Fruit fly (Drosophila melanogaster): ENCODE results near the gene Eig71Ef.

The Eig71Ef gene

dm6 chr3L:15690711-15691591 is 33.8 kb upstream of the Eig71Ef start:
- TF ChIP-seq CG8478 (optimal IDR thresholded peaks at IDR 0.05): no peak
- TF ChIP-seq CTCF (optimal IDR thresholded peaks at IDR 0.05): no peak

- TF ChIP-seq CG8478 (optimal IDR thresholded peaks at IDR 0.05) (no peak), CTCF (optimal IDR thresholded peaks at IDR 0.05) (no peak)
These were observed 32.3 kb upstream of the Eig71Ef start for dm6 chr3L:15689518-15689917.

- TF ChIP-seq CG8478 (optimal IDR thresholded peaks at IDR 0.05) (no peak), CTCF (optimal IDR thresholded peaks at IDR 0.05) (no peak)
These were observed 30.6 kb upstream of the Eig71Ef start, which contains the start of gene CG34452 for dm6 chr3L:15687802-15688201. Gene CG34452, minus strand, starts transcription at chr3L:15687902.

- TF ChIP-seq CTCF (optimal IDR thresholded peaks at IDR 0.05) (no peak), CG8478 (optimal IDR thresholded peaks at IDR 0.05) (no peak)
These were observed 26.8 kb upstream of the Eig71Ef start for dm6 chr3L:15684017-15684416.

- TF ChIP-seq CG8478 (optimal IDR thresholded peaks at IDR 0.05) (no peak), CTCF (optimal IDR thresholded peaks at IDR 0.05) (no peak)
These were observed 26.2 kb upstream of the Eig71Ef start, which contains the start of the genes CG7579 and Pgant8 for dm6 chr3L:15683345-15683922. Gene CG7579, minus strand, starts transcription at chr3L:15683445. Gene Pgant8, plus strand, starts transcription at chr3L:15683872.

dm6 chr3L:15679420-15679819 is 22.2 kb upstream of the Eig71Ef start, which contains the start of gene CG7304:
Gene CG7304, plus strand, starts transcription at chr3L:15679720.
- TF ChIP-seq CTCF (optimal IDR thresholded peaks at IDR 0.05) (no peak), CG8478 (optimal IDR thresholded peaks at IDR 0.05) (no peak)

dm6 chr3L:15678284-15678683 is 21.1 kb upstream of the Eig71Ef start:
- TF ChIP-seq CG8478 (optimal IDR thresholded peaks at IDR 0.05) (no peak), CTCF (optimal IDR thresholded peaks at IDR 0.05) (no peak)

dm6 chr3L:15677662-15678061 is 20.5 kb upstream of the Eig71Ef start:
- TF ChIP-seq CG8478 (optimal IDR thresholded peaks at IDR 0.05) (no peak), CTCF (optimal IDR thresholded peaks at IDR 0.05) (no peak)

dm6 chr3L:15675111-15675510 is 17.9 kb upstream of the Eig71Ef start:
- no peak for TF ChIP-seq CG8478 (optimal IDR thresholded peaks at IDR 0.05)
- no peak for TF ChIP-seq CTCF (optimal IDR thresholded peaks at IDR 0.05)

- TF ChIP-seq CTCF (optimal IDR thresholded peaks at IDR 0.05): no peak
- TF ChIP-seq CG8478 (optimal IDR thresholded peaks at IDR 0.05): no peak
These were observed 15.6 kb upstream of the Eig71Ef start for dm6 chr3L:15672800-15673199.

dm6 chr3L:15670455-15670854 is 13.3 kb upstream of the Eig71Ef start:
- TF ChIP-seq CG8478 (optimal IDR thresholded peaks at IDR 0.05) (no peak), CTCF (optimal IDR thresholded peaks at IDR 0.05) (no peak)

dm6 chr3L:15669939-15670338 is 12.7 kb upstream of the Eig71Ef start:
- TF ChIP-seq CTCF (optimal IDR thresholded peaks at IDR 0.05): no peak
- TF ChIP-seq CG8478 (optimal IDR thresholded peaks at IDR 0.05): no peak

dm6 chr3L:15665741-15666140 is 8.6 kb upstream of the Eig71Ef start:
- TF ChIP-seq CG8478 (optimal IDR thresholded peaks at IDR 0.05) (no peak), CTCF (optimal IDR thresholded peaks at IDR 0.05) (no peak)

dm6 chr3L:15664199-15664794 is 7.1 kb upstream of the Eig71Ef start:
- no peak for TF ChIP-seq CG8478 (optimal IDR thresholded peaks at IDR 0.05)
- no peak for TF ChIP-seq CTCF (optimal IDR thresholded peaks at IDR 0.05)

- TF ChIP-seq CTCF (optimal IDR thresholded peaks at IDR 0.05) (no peak), CG8478 (optimal IDR thresholded peaks at IDR 0.05) (no peak)
These were observed 5.3 kb upstream of the Eig71Ef start for dm6 chr3L:15662510-15662909.

dm6 chr3L:15661567-15661966 is 4.4 kb upstream of the Eig71Ef start, which contains the start of gene CG43082:
Gene CG43082, plus strand, starts transcription at chr3L:15661867.
- TF ChIP-seq CG8478 (optimal IDR thresholded peaks at IDR 0.05) (no peak), CTCF (optimal IDR thresholded peaks at IDR 0.05) (no peak)

Data from S2 (cell line).